Worm (Caenorhabditis elegans): ENCODE data around the gene hrde-2.
A peak's percentile ranks its signal among the peaks of the same experiment; 100 is the strongest.
"Not testable (repeated sequence)": the region's sequence is repeated elsewhere in the genome, so short reads cannot be mapped to it uniquely, and the experiment has no call there.

The hrde-2 gene

DNA sequence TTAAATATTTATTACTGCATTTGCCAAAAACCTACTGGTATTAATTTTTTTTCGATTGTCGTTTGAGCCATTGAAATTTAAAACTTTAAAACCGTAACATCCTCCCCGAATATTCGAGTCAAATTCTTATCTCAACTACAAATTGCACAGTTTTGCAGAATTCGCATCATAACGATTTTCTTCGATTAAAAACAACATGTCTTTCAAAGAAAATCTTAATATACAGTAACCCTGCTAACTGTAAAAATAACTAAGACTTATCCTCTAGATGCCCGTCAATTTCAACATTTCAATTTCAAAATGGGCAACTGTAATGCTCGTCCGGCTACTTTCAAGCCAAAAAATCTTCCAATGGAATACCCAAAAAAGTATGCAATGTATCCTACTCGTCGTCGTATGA lies 15.8 kb downstream of the hrde-2 start, which contains the start of gene F14H8.5:
F14H8.5 (plus strand) TSS at position 301 of the 400 bp plus-strand sequence.
- no peak for TF ChIP-seq eyg-1 (tag; optimal IDR thresholded peaks at IDR 0.05)
- TF ChIP-seq ceh-48 (tag; optimal IDR thresholded peaks at IDR 0.05), result no peak
- no peak for TF ChIP-seq hlh-6 (tag; optimal IDR thresholded peaks at IDR 0.05)
- TF ChIP-seq fax-1 (tag; optimal IDR thresholded peaks at IDR 0.05), result no peak

DNA sequence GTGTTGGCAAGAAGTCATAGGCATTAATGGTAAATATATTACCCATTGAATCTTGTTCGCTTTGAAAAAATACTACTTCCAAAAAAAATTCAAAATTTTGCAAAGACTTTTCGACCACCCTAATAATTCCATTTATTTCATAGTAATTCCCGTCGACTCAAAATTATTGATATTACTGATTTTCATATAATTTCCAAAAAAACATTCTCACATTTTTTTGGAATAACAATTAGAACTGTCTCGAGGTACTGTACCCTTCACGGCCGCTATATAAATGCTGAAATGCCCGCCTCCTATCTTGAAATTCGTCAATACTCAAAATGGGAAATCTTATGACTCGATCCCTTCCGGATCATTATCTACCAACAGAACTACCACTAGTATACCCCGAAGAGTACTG lies 18.6 kb downstream of the hrde-2 start, which contains the start of gene F14H8.4:
F14H8.4 (plus strand) TSS at position 301 of the 400 bp plus-strand sequence.
- no peak for TF ChIP-seq tbx-2 (tag; optimal IDR thresholded peaks at IDR 0.05)
- no peak for TF ChIP-seq gmeb-2 (tag; optimal IDR thresholded peaks at IDR 0.05)
- TF ChIP-seq npax-4 (tag; optimal IDR thresholded peaks at IDR 0.05), result no peak
- TF ChIP-seq C38D4.7 (GFP tag; optimal IDR thresholded peaks at IDR 0.05), result no peak
- no peak for TF ChIP-seq eyg-1 (tag; optimal IDR thresholded peaks at IDR 0.05)
- no peak for TF ChIP-seq pha-4 (tag; optimal IDR thresholded peaks at IDR 0.05)
- TF ChIP-seq pha-2 (tag; optimal IDR thresholded peaks at IDR 0.05), result no peak
- TF ChIP-seq unc-3 (GFP tag; conservative IDR thresholded peaks at IDR 0.05), result no peak
- TF ChIP-seq unc-3 (tag; optimal IDR thresholded peaks at IDR 0.05), result no peak
- no peak for TF ChIP-seq nhr-232 (tag; optimal IDR thresholded peaks at IDR 0.05)
- TF ChIP-seq dmd-4 (tag; optimal IDR thresholded peaks at IDR 0.05; ENCODE audit: borderline replicate concordance), result no peak
- TF ChIP-seq madf-2 (tag; optimal IDR thresholded peaks at IDR 0.05), result no peak
- no peak for TF ChIP-seq C08G9.2 (tag; optimal IDR thresholded peaks at IDR 0.05)
- TF ChIP-seq ceh-19 (GFP tag; optimal IDR thresholded peaks at IDR 0.05), result no peak

DNA sequence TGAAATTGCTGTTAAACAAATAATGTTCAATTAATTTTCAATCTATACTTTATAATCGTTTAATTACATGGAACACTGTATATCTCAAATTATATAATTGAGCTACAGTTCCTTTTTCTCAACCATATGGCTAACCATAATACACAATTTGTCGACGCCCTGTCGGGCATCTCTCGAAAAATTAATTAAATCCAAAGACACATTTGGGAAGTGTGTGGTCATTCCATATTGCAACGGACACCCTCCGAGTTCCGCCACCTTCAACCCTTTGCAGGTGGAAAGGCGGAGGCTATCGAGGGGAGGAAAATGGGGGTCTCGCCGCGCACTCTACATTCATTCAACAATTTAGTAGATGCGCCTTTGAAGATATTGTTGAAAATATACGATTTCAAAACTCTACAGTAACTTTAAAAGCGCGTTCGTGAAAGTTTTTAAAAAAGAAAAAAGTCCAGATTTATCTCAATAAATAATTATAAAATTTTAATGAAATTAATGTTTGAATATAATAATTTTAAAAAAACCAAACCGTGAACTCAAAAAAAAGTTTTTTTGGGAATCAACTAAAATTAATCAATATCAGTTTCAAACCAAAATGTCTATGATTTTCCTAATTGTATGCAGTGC lies 24.1 kb downstream of the hrde-2 start, which contains the start of gene F14H8.8:
F14H8.8 (plus strand) TSS at position 574 of the 624 bp plus-strand sequence.
- TF ChIP-seq C08G9.2 (tag; optimal IDR thresholded peaks at IDR 0.05), result no peak

DNA sequence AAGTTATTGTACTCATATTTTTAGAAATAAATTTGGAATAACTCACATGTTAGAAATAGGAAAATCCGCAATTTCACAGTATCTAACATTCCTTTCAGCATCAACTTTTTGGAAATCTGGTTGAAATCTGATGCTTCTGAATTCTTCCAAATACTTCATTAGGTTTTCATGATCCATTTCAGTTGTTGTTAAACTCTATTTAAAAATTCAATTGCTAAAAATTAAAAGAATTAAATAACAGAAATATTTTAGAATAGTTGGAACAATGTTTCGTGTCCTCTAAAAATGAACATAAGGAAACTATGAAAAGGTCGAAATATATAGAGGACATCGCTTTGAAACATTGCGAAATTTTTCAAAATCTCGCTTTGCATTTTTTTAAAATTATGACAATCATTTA lies 26.5 kb downstream of the hrde-2 start, which contains the start of gene cng-1:
cng-1 (minus strand) TSS at position 101 of the 400 bp plus-strand sequence.
- TF ChIP-seq ceh-9, pat-9, pha-2 (tag; optimal IDR thresholded peaks at IDR 0.05): not testable (repeated sequence)

DNA sequence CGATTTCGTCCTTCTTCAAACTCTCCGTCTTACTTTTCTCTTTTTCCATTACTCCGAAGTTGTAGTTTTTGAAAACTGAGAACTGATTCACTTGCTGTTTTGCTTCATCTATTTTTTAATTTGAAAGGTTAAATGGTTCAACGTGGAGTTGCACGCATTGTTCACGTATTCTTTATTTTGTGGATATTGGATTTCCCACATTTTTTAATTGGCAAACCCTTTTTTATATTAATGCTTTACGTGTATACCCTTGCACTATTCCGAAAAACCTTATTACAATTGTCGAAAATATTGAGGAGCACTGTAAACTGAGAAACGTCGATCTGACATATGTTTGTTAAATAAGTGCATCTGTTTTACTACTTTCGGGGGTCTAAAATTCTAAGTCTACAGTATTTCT lies 31.9 kb downstream of the hrde-2 start, which contains the start of gene melo-3:
melo-3 (minus strand) TSS at position 101 of the 400 bp plus-strand sequence.
- not testable (repeated sequence) for TF ChIP-seq pha-2, elt-2, madf-2 (tag; optimal IDR thresholded peaks at IDR 0.05)

DNA sequence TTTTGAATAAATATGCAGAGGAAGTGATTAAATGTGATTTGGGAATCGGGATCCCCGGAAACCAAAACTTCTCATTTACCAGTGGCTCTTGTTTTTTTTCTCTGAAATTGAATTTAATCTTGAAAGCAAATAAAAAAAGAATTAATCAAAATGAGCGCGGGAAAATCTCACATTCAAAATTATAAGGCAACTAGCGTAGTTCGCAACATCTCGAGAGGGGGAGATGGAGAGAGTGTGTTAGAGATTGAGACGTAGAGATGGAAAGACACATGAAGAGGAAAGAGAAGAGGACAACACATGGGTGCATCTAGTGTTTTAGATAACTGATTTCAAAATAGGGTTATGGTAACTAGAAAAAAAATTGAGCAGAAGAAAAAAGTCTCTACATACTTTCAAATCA lies 43.2 kb downstream of the hrde-2 start, which contains the start of gene sdc-3:
sdc-3 (minus strand) TSS at position 101 of the 400 bp plus-strand sequence.
- TF ChIP-seq unc-55 (GFP tag; optimal IDR thresholded peaks at IDR 0.05) (peak; percentile 17), dve-1 (tag; optimal IDR thresholded peaks at IDR 0.05) (no peak), rnt-1 (tag; optimal IDR thresholded peaks at IDR 0.05) (no peak), pha-2 (tag; optimal IDR thresholded peaks at IDR 0.05) (no peak), sox-4 (tag; optimal IDR thresholded peaks at IDR 0.05) (no peak)

DNA sequence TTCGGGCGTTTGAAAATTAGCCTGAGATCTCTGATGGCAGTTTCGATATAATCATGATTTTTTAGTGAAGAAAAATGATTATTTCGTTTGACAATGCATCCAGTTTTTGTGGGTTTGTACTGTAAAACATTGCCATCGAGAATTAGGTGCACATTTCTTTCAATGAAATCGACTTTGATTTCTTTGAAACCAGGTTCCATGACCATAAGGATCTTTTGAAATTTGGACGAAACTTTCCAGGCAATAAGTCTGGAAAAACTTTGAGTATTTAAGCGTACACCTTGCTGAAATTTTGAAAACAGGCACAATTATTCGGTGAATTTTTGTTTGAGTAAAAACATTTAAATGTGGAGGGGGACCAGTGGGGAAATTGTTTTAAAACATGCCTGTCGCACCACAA lies 46.8 kb downstream of the hrde-2 start:
- TF ChIP-seq ttx-3 (tag; optimal IDR thresholded peaks at IDR 0.05) (no peak), pros-1 (tag; optimal IDR thresholded peaks at IDR 0.05) (no peak), mec-3 (tag; optimal IDR thresholded peaks at IDR 0.05; ENCODE audit: borderline replicate concordance) (no peak), K02D7.2 (tag; optimal IDR thresholded peaks at IDR 0.05) (no peak), elt-2 (tag; optimal IDR thresholded peaks at IDR 0.05) (no peak)

Data from whole organism, late embryonic.